Worm (Caenorhabditis elegans) whole organism, L2 larva: Measurements from ENCODE around the gene arrd-28.

Source experiments
- C34F6.9 ChIP-seq: fragments of 150-350 bp; optimal IDR thresholded peaks from 2 replicates; lab custom pipeline; 2014; ENCODE audit warnings: missing biosample characterization, missing genetic modification characterization
- F13H6.1 ChIP-seq: sonication (generic microtip); optimal IDR thresholded peaks from 2 replicates; lab custom pipeline; 2016; ENCODE audit warnings: missing genetic modification characterization, missing compliant biosample characterization
- ZK546.5 ChIP-seq: sonication (generic microtip); optimal IDR thresholded peaks from 2 replicates; lab custom pipeline; 2017; ENCODE audit warnings: missing biosample characterization, missing genetic modification characterization
- aly-2 ChIP-seq: fragments of 150-350 bp; optimal IDR thresholded peaks from 2 replicates; lab custom pipeline; 2014; ENCODE audit warnings: missing biosample characterization, missing genetic modification characterization
- ama-1 ChIP-seq: fragments of 150-350 bp; optimal IDR thresholded peaks from 2 replicates; lab custom pipeline; 2018; ENCODE audit warnings: inconsistent platforms
- blmp-1 ChIP-seq: sonication (generic microtip); optimal IDR thresholded peaks from 2 replicates; lab custom pipeline; 2017; ENCODE audit warnings: missing genetic modification characterization, mild to moderate bottlenecking, missing compliant biosample characterization, antibody characterized with exemption, moderate library complexity; ENCODE audit not compliant: insufficient read depth
- ceh-16 ChIP-seq: fragments of 150-350 bp; optimal IDR thresholded peaks from 2 replicates; lab custom pipeline; 2014; ENCODE audit warnings: missing biosample characterization, missing genetic modification characterization
- ceh-82 ChIP-seq: fragments of 150-350 bp; optimal IDR thresholded peaks from 2 replicates; lab custom pipeline; 2014; ENCODE audit warnings: missing biosample characterization, missing genetic modification characterization
- dmd-4 ChIP-seq: sonication (generic microtip); optimal IDR thresholded peaks from 2 replicates; lab custom pipeline; 2017; ENCODE audit warnings: missing biosample characterization, missing genetic modification characterization
- elt-3 ChIP-seq: sonication (generic microtip); optimal IDR thresholded peaks from 2 replicates; lab custom pipeline; 2017; ENCODE audit warnings: missing biosample characterization, missing genetic modification characterization
- fos-1 ChIP-seq: fragments of 150-350 bp; optimal IDR thresholded peaks from 2 replicates; lab custom pipeline; 2014; ENCODE audit warnings: missing biosample characterization, missing genetic modification characterization
- gmeb-1 ChIP-seq: fragments of 150-350 bp; optimal IDR thresholded peaks from 2 replicates; lab custom pipeline; 2014; ENCODE audit warnings: missing biosample characterization, missing genetic modification characterization
- lin-11 ChIP-seq: fragments of 150-350 bp; sonication (generic microtip); optimal IDR thresholded peaks from 2 replicates; lab custom pipeline; 2014; ENCODE audit warnings: missing biosample characterization, missing genetic modification characterization, inconsistent platforms, mixed read lengths
- lin-13 ChIP-seq: fragments of 150-350 bp; optimal IDR thresholded peaks from 2 replicates; lab custom pipeline; 2014; ENCODE audit warnings: missing biosample characterization, missing genetic modification reagents, missing genetic modification characterization
- lin-39 ChIP-seq: fragments of 150-350 bp; optimal IDR thresholded peaks from 2 replicates; lab custom pipeline; 2014; ENCODE audit warnings: missing biosample characterization, missing genetic modification reagents, missing genetic modification characterization
- lsy-2 ChIP-seq, 2 experiments: fragments of 150-350 bp in 1 of 2; sonication (generic microtip) in 1 of 2; optimal IDR thresholded peaks; 2 replicates each; lab custom pipeline; 2014 to 2017; ENCODE audit warnings: missing biosample characterization in 2 of 2, missing genetic modification characterization in 2 of 2
- mbf-1 ChIP-seq: sonication (generic microtip); optimal IDR thresholded peaks from 2 replicates; lab custom pipeline; 2017; ENCODE audit warnings: missing biosample characterization, missing genetic modification characterization
- mdl-1 ChIP-seq, 2 experiments: fragments of 150-350 bp in 1 of 2; sonication (generic microtip) in 1 of 2; optimal IDR thresholded peaks; 2 replicates each; lab custom pipeline; 2017; ENCODE audit warnings: missing biosample characterization in 2 of 2, missing genetic modification characterization in 2 of 2
- nhr-10 ChIP-seq: sonication (generic microtip); optimal IDR thresholded peaks from 2 replicates; lab custom pipeline; 2017; ENCODE audit warnings: missing biosample characterization, missing genetic modification characterization
- nhr-11 ChIP-seq: fragments of 150-350 bp; optimal IDR thresholded peaks from 2 replicates; lab custom pipeline; 2014; ENCODE audit warnings: missing biosample characterization, missing genetic modification characterization
- nhr-129 ChIP-seq: fragments of 150-350 bp; optimal IDR thresholded peaks from 2 replicates; lab custom pipeline; 2014; ENCODE audit warnings: missing biosample characterization, missing genetic modification characterization
- nhr-21 ChIP-seq: fragments of 150-350 bp; optimal IDR thresholded peaks from 2 replicates; lab custom pipeline; 2014; ENCODE audit warnings: missing biosample characterization, missing genetic modification characterization
- nhr-23 ChIP-seq: fragments of 150-350 bp; optimal IDR thresholded peaks from 2 replicates; lab custom pipeline; 2014; ENCODE audit warnings: missing biosample characterization, missing genetic modification reagents, missing genetic modification characterization
- nhr-25 ChIP-seq: fragments of 150-350 bp; sonication (generic microtip); optimal IDR thresholded peaks from 3 replicates; lab custom pipeline; 2014; ENCODE audit warnings: missing biosample characterization, missing genetic modification characterization
- nhr-6 ChIP-seq: fragments of 150-350 bp; optimal IDR thresholded peaks from 2 replicates; lab custom pipeline; 2014; ENCODE audit warnings: missing biosample characterization, missing genetic modification characterization
- nhr-77 ChIP-seq: fragments of 150-350 bp; optimal IDR thresholded peaks from 2 replicates; lab custom pipeline; 2014; ENCODE audit warnings: missing biosample characterization, missing genetic modification characterization
- peb-1 ChIP-seq: fragments of 150-350 bp; optimal IDR thresholded peaks from 2 replicates; lab custom pipeline; 2014; ENCODE audit warnings: missing biosample characterization, missing genetic modification characterization
- sem-4 ChIP-seq: fragments of 150-350 bp; optimal IDR thresholded peaks from 2 replicates; lab custom pipeline; 2014; ENCODE audit warnings: missing biosample characterization, missing genetic modification reagents, missing genetic modification characterization
- skn-1 ChIP-seq: sonication (generic microtip); optimal IDR thresholded peaks from 2 replicates; lab custom pipeline; 2017; ENCODE audit warnings: missing biosample characterization, missing genetic modification characterization
- sma-9 ChIP-seq, 2 experiments: fragments of 150-350 bp in 1 of 2; sonication (generic microtip) in 1 of 2; optimal IDR thresholded peaks; 2 replicates each; lab custom pipeline; 2014 to 2016; ENCODE audit warnings: missing genetic modification characterization in 2 of 2, mild to moderate bottlenecking in 1 of 2, missing biosample characterization in 1 of 2, missing compliant biosample characterization in 1 of 2, missing genetic modification reagents in 1 of 2, moderate library complexity in 1 of 2
- unc-39 ChIP-seq: fragments of 150-350 bp; optimal IDR thresholded peaks from 2 replicates; lab custom pipeline; 2014; ENCODE audit warnings: missing biosample characterization, missing genetic modification characterization
- unc-62 ChIP-seq: fragments of 150-350 bp; optimal IDR thresholded peaks from 2 replicates; lab custom pipeline; 2014; ENCODE audit warnings: missing biosample characterization, missing genetic modification reagents, missing genetic modification characterization
- ztf-1 ChIP-seq: fragments of 200-800 bp; sonication (Bioruptor generic); conservative IDR thresholded peaks from 2 replicates; pipeline ENCODE4 v1.3.6; 2022; ENCODE audit warnings: missing genetic modification characterization, missing compliant biosample characterization
- ztf-11 ChIP-seq: sonication (generic microtip); optimal IDR thresholded peaks from 2 replicates; lab custom pipeline; 2017; ENCODE audit warnings: missing biosample characterization, missing genetic modification characterization

Gene arrd-28

DNA sequence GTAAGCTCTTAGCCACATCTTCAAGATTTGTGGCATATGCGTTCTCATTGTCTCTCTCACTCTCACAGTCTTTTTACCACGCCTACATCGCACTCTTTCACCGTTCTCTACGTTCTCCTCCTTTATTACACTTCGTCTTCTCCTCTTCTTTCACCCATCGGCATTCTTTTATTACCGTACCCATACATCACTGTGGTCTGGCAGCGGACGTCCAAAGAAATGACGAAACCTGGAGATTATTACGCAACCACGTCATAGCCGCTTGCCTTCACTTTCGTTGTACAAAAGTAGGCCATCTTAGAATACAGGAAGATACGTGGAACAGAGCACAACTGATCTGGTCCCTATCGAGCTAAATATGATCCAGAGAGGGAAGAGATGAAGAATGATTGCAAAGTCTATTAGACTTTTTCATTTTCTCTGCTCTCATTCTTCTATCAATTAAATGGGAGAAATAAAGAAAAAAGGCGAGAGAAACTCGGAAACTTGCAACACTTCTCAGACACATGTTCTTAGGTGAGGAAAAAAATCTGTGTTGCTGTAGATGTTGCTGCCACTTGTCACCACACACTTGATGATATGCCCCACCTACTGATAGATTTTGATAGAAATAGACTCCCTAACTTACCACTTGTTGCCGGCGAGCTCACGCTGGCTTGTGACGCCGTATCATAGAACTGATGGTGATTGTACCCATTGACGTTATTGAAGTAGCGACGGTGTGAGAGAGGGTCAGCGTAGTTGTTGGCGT, 20.7 kb downstream of the arrd-28 start:
- TF ChIP-seq ama-1 (no peak), ztf-11 (tag; lab: Kevin White, UChicago) (no peak), nhr-129 (peak; percentile 39), nhr-25 (tag; lab: Kevin White, UChicago) (no peak), fos-1 (tag; lab: Kevin White, UChicago) (peak; percentile 15), F13H6.1 (tag; lab: Kevin White, UChicago) (no peak), elt-3 (tag; lab: Kevin White, UChicago) (no peak), sma-9 (GFP tag; optimal IDR thresholded peaks at IDR 0.05; lab: Kevin White, UChicago) (peak; percentile 4), sma-9 (tag; optimal IDR thresholded peaks at IDR 0.05; lab: Kevin White, UChicago) (no peak), nhr-6 (tag; lab: Kevin White, UChicago) (no peak)

DNA sequence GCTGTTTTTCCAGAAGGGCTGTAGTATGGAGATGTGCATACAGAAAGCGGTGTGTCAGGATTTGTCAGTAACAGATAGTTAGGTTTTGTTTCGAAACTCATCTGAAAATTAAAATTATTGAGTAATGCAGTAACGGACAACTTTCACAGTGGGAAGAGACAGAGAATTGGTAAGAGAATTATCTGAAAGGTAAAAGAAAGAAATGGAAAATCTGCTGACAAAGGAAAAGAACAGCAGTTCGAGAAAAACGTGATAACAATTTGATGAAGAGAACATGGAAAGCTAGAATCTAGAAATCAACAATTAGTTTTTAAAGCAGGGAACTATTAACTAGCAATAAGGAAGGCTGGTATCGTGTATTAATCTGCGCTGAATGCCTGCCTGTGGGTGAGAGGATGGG, 21.5 kb downstream of the arrd-28 start, which contains the start of gene sex-1:
sex-1 (minus strand) TSS at position 101 of the 400 bp plus-strand sequence.
- TF ChIP-seq lin-39, result no peak
- TF ChIP-seq sem-4 (tag; lab: Kevin White, UChicago), result no peak
- no peak for TF ChIP-seq ztf-1 (GFP tag; lab: Robert Waterston, UW)
- no peak for TF ChIP-seq nhr-10 (tag; lab: Kevin White, UChicago)
- TF ChIP-seq nhr-77, result no peak
- TF ChIP-seq lin-13 (GFP tag; lab: Kevin White, UChicago), result no peak
- no peak for TF ChIP-seq mbf-1 (tag; lab: Kevin White, UChicago)
- no peak for TF ChIP-seq nhr-6 (tag; lab: Kevin White, UChicago)
- TF ChIP-seq ztf-11 (tag; lab: Kevin White, UChicago), result no peak
- TF ChIP-seq dmd-4 (tag; lab: Kevin White, UChicago), result no peak
- no peak for TF ChIP-seq ZK546.5 (tag; lab: Kevin White, UChicago)
- no peak for TF ChIP-seq nhr-11
- TF ChIP-seq fos-1 (tag; lab: Kevin White, UChicago), result no peak
- no peak for TF ChIP-seq nhr-23
- no peak for TF ChIP-seq peb-1 (tag; lab: Kevin White, UChicago)
- TF ChIP-seq nhr-25 (tag; lab: Kevin White, UChicago), result no peak
- TF ChIP-seq, all 48 proteins: peak for 0

DNA sequence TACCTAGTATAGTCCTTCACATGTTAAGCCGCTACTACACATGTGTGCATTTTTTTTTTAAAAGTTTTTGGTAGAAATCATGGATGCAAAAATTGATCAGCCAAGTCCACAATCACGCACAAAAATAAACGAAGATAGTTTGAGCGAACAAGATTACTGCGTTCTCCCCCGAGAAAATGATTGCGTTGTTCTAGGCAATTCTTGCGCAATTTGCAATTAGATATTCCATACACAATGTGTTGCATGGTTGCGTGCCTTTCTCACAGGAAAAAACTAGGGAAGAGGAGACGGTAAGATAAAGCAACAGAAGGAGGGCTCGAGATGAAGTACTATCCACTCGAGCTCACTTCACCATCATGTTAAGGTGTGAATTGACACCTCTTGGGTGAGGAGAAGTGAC, 22.2 kb downstream of the arrd-28 start:
- no peak for TF ChIP-seq nhr-25 (tag; lab: Kevin White, UChicago)
- no peak for TF ChIP-seq ztf-11 (tag; lab: Kevin White, UChicago)
- no peak for TF ChIP-seq nhr-10 (tag; lab: Kevin White, UChicago)
- TF ChIP-seq lin-11 (tag; lab: Kevin White, UChicago), result no peak
- no peak for TF ChIP-seq aly-2 (tag; lab: Kevin White, UChicago)
- TF ChIP-seq C34F6.9, result no peak
- no peak for TF ChIP-seq ztf-1 (GFP tag; lab: Robert Waterston, UW)
- no peak for TF ChIP-seq gmeb-1 (tag; lab: Kevin White, UChicago)
- no peak for TF ChIP-seq mdl-1 (tag; optimal IDR thresholded peaks at IDR 0.05; lab: Kevin White, UChicago)
- no peak for TF ChIP-seq blmp-1
- TF ChIP-seq ceh-82 (tag; lab: Kevin White, UChicago), result no peak
- no peak for TF ChIP-seq unc-62
- no peak for TF ChIP-seq unc-39
- no peak for TF ChIP-seq skn-1 (tag; lab: Kevin White, UChicago)
- no peak for TF ChIP-seq ceh-16 (tag; lab: Kevin White, UChicago)
- no peak for TF ChIP-seq lsy-2 (tag; optimal IDR thresholded peaks at IDR 0.05; lab: Kevin White, UChicago)
- no peak for TF ChIP-seq nhr-6 (tag; lab: Kevin White, UChicago)
- TF ChIP-seq elt-3 (tag; lab: Kevin White, UChicago), result no peak
- no peak for TF ChIP-seq nhr-129
- TF ChIP-seq, all 48 proteins: peak for 0

DNA sequence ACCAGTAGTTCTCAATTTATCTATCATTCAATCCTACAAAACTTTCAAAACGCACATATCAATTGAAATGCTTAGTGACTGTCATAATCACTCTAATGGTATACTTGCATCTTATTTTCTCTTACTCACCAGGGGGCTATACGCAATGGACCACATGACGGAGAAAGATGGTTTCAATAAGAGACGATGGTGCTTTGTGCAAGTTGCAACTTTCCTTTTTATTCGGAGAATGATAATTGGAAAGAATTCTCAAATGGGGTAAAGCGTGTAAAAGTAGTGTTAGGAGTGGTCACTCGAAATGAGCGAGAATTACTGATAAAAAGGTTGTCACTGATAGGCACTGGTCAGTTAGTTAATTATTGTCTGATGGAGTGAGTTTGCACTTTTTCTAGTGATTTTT, 24.7 kb downstream of the arrd-28 start:
- TF ChIP-seq nhr-21 (tag; lab: Kevin White, UChicago) (no peak), fos-1 (tag; lab: Kevin White, UChicago) (peak; percentile 2)
